Worm (Caenorhabditis elegans) whole organism, L4 larva: ENCODE results near the gene Y57G11C.30.
"Not testable (repeated sequence)": the region's sequence is repeated elsewhere in the genome, so short reads cannot be mapped to it uniquely, and the experiment has no call there.

Experiments
- D1046.2 ChIP-seq: fragments of 200-800 bp; sonication (Bioruptor generic); IDR thresholded peaks from 2 replicates; pipeline ENCODE4 v1.3.6; 2022; ENCODE audit warnings: missing genetic modification characterization, missing compliant biosample characterization
- ama-1 ChIP-seq: fragments of 150-350 bp; optimal IDR thresholded peaks from 2 replicates; lab custom pipeline; 2014; ENCODE audit warnings: inconsistent platforms, mixed read lengths
- attf-4 ChIP-seq: sonication (generic microtip); optimal IDR thresholded peaks from 3 replicates; lab custom pipeline; 2017; ENCODE audit warnings: missing biosample characterization, missing genetic modification characterization
- ceh-28 ChIP-seq: fragments of 150-350 bp; optimal IDR thresholded peaks from 2 replicates; lab custom pipeline; 2014; ENCODE audit warnings: missing biosample characterization, missing genetic modification reagents, missing genetic modification characterization
- daf-16 ChIP-seq, 3 experiments: sonication (generic microtip); optimal IDR thresholded peaks; 2 replicates each; lab custom pipeline; 2016 to 2017; ENCODE audit warnings: missing genetic modification characterization in 3 of 3, missing genetic modification reagents in 3 of 3, mild to moderate bottlenecking in 2 of 3, missing compliant biosample characterization in 2 of 3, missing biosample characterization in 1 of 3, moderate library complexity in 1 of 3
- nhr-11 ChIP-seq: fragments of 150-350 bp; optimal IDR thresholded peaks from 2 replicates; lab custom pipeline; 2014; ENCODE audit warnings: missing biosample characterization, missing genetic modification characterization
- tag-97 ChIP-seq: fragments of 200-800 bp; sonication (Bioruptor generic); IDR thresholded peaks from 2 replicates; pipeline ENCODE4 v1.3.6; 2022; ENCODE audit warnings: missing genetic modification characterization, missing compliant biosample characterization
- unc-39 ChIP-seq: sonication (generic microtip); optimal IDR thresholded peaks from 2 replicates; lab custom pipeline; 2017; ENCODE audit warnings: missing biosample characterization, missing genetic modification characterization

ce11 chrIV:14911134-14911760, 27.4 kb upstream of the Y57G11C.30 start:
- not testable (repeated sequence) for TF ChIP-seq ceh-28 (tag; lab: Kevin White, UChicago); unc-39 (tag; lab: Kevin White, UChicago); attf-4 (tag; lab: Kevin White, UChicago); nhr-11 (tag; lab: Kevin White, UChicago); daf-16 (GFP tag; optimal IDR thresholded peaks at IDR 0.05; lab: Kevin White, UChicago); daf-16 (tag; optimal IDR thresholded peaks at IDR 0.05; lab: Kevin White, UChicago); tag-97 (GFP tag; lab: Robert Waterston, UW); D1046.2 (GFP tag; lab: Robert Waterston, UW); ama-1 (lab: Kevin White, UChicago)
